Worm (Caenorhabditis elegans): Measurements from ENCODE around the gene srh-41.

Gene srh-41

DNA sequence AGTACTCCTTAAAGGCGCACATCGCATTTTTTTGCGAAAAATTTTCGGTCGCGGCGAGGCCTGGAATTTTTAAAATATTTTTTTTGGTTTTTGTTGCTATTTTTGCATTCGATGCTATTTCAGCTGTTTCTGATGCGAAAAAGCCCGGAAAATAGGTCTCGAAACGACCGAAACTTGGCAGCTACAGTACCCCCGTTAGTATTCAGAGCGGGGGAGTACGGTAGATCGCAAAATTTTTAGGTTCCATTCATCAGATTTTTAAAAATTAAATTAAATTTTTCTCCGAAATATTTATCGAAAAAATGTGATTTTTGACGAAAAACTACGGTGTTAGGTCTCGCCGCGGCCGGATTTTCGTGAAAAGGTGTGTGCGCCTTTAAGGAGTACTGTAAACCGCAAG, 31.3 kb downstream of the srh-41 start:
- TF ChIP-seq nhr-11 (tag; optimal IDR thresholded peaks at IDR 0.05) (no peak), ceh-30 (tag; optimal IDR thresholded peaks at IDR 0.05) (no peak), fax-1 (tag; optimal IDR thresholded peaks at IDR 0.05) (no peak), npax-4 (tag; optimal IDR thresholded peaks at IDR 0.05) (no peak), hlh-15 (tag; optimal IDR thresholded peaks at IDR 0.05) (no peak), ceh-48 (tag; optimal IDR thresholded peaks at IDR 0.05) (no peak), ceh-6 (GFP tag; optimal IDR thresholded peaks at IDR 0.05) (no peak), C38D4.7 (GFP tag; optimal IDR thresholded peaks at IDR 0.05) (no peak), hlh-30 (tag; optimal IDR thresholded peaks at IDR 0.05; ENCODE audit: insufficient read depth) (no peak), ceh-19 (GFP tag; optimal IDR thresholded peaks at IDR 0.05) (no peak), K09A11.1 (tag; optimal IDR thresholded peaks at IDR 0.05; ENCODE audit: insufficient read depth) (no peak), T23F11.4 (GFP tag; optimal IDR thresholded peaks at IDR 0.05) (no peak), ceh-9 (tag; optimal IDR thresholded peaks at IDR 0.05) (no peak)

DNA sequence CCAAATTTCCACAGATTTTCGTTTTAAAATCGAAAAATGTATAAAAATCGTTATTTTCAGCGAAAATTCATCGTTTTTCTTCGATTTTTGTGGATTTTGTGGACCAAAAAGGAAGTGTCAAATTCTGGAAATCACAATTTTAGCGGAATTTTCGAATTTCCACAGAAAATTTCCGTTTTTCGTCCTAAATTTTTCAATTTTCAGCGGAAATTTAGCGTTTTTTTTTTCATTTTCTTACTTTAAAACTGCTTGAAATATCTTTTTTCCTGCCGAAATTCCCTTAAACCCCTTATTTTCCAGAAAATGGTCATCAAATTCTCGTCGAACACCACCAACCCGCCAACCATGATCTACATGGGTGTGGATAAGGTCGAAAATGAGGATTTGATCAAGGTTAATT, 35.1 kb downstream of the srh-41 start, which contains the start of gene Y54G11A.2:
Gene Y54G11A.2, plus strand, starts transcription at position 301 of the 400 bp plus-strand sequence.
- TF ChIP-seq lin-11 (tag; optimal IDR thresholded peaks at IDR 0.05), result no peak
- TF ChIP-seq nhr-11 (tag; optimal IDR thresholded peaks at IDR 0.05), result no peak
- TF ChIP-seq rnt-1 (tag; optimal IDR thresholded peaks at IDR 0.05), result no peak
- TF ChIP-seq odd-2 (tag; optimal IDR thresholded peaks at IDR 0.05), result no peak
- TF ChIP-seq gmeb-2 (tag; optimal IDR thresholded peaks at IDR 0.05), result no peak
- TF ChIP-seq sox-2 (GFP tag; IDR thresholded peaks at IDR 0.05), result no peak
- TF ChIP-seq F13H6.1 (tag; optimal IDR thresholded peaks at IDR 0.05), result no peak
- TF ChIP-seq sdc-2 (tag; optimal IDR thresholded peaks at IDR 0.05), result no peak
- TF ChIP-seq hlh-13 (GFP tag; optimal IDR thresholded peaks at IDR 0.05), result no peak
- TF ChIP-seq ceh-24 (tag; optimal IDR thresholded peaks at IDR 0.05), result no peak
- no peak for TF ChIP-seq ceh-30 (tag; optimal IDR thresholded peaks at IDR 0.05)
- no peak for TF ChIP-seq zip-5 (tag; optimal IDR thresholded peaks at IDR 0.05)
- TF ChIP-seq ref-2 (tag; optimal IDR thresholded peaks at IDR 0.05), result no peak
- no peak for TF ChIP-seq ets-4 (tag; optimal IDR thresholded peaks at IDR 0.05)
- TF ChIP-seq K09A11.1 (tag; optimal IDR thresholded peaks at IDR 0.05; ENCODE audit: insufficient read depth), result no peak
- no peak for TF ChIP-seq elt-4 (tag; optimal IDR thresholded peaks at IDR 0.05)
- TF ChIP-seq fkh-10 (GFP tag; optimal IDR thresholded peaks at IDR 0.05), result no peak

DNA sequence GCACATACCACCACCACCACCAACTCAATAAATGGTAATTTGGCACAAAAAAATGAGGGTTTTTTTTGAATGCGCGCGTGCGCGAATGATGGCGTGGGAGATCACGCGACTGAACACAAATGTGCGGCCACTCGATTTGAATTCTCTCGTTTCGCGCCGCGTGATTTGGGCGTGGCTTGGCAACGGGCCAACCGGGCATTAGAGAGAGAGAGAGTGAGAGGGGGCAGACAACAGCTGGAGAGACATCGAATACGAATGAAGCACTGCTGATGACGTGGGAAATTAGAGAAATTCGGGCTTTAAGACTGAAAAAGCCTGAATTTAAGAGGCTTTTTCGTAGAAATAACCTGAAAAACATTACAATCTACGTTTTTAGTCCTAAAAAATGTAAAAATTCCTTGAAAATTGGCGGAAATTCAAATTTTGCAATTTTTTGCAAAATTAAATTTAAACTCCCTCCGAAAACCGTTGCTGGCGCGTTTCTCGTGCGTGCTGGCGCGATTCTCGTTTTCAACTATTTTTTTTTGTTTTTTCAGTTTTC, 35.7 kb downstream of the srh-41 start:
- peak; percentile 61 for TF ChIP-seq C08G9.2 (tag; optimal IDR thresholded peaks at IDR 0.05)
- TF ChIP-seq Y22D7AL.16 (tag; optimal IDR thresholded peaks at IDR 0.05), result peak; percentile 36
- TF ChIP-seq hlh-13 (GFP tag; optimal IDR thresholded peaks at IDR 0.05), result no peak
- TF ChIP-seq mec-3 (tag; optimal IDR thresholded peaks at IDR 0.05; ENCODE audit: borderline replicate concordance), result no peak
- TF ChIP-seq madf-2 (tag; optimal IDR thresholded peaks at IDR 0.05), result peak; percentile 99
- peak; percentile 38 for TF ChIP-seq K02D7.2 (tag; optimal IDR thresholded peaks at IDR 0.05)
- no peak for TF ChIP-seq ceh-30 (tag; optimal IDR thresholded peaks at IDR 0.05)
- no peak for TF ChIP-seq unc-3 (GFP tag; conservative IDR thresholded peaks at IDR 0.05)
- TF ChIP-seq unc-3 (tag; optimal IDR thresholded peaks at IDR 0.05), result peak; percentile 56
- peak; percentile 94 for TF ChIP-seq nfya-1 (tag; optimal IDR thresholded peaks at IDR 0.05)
- TF ChIP-seq unc-55 (GFP tag; optimal IDR thresholded peaks at IDR 0.05), result peak; percentile 74
- TF ChIP-seq syd-9 (tag; optimal IDR thresholded peaks at IDR 0.05), result peak; percentile 36
- TF ChIP-seq nhr-232 (tag; optimal IDR thresholded peaks at IDR 0.05), result no peak
- peak; percentile 76 for TF ChIP-seq elt-2 (tag; optimal IDR thresholded peaks at IDR 0.05)
- peak; percentile 88 for TF ChIP-seq ceh-34 (tag; optimal IDR thresholded peaks at IDR 0.05)
- no peak for TF ChIP-seq eyg-1 (tag; optimal IDR thresholded peaks at IDR 0.05)
- peak; percentile 37 for TF ChIP-seq hlh-6 (tag; optimal IDR thresholded peaks at IDR 0.05)
- peak; percentile 85 for TF ChIP-seq unc-42 (tag; optimal IDR thresholded peaks at IDR 0.05)
- peak; percentile 72 for TF ChIP-seq ets-4 (tag; optimal IDR thresholded peaks at IDR 0.05)
- TF ChIP-seq ceh-2 (tag; optimal IDR thresholded peaks at IDR 0.05), result peak; percentile 42
- TF ChIP-seq tbx-7 (tag; optimal IDR thresholded peaks at IDR 0.05), result peak; percentile 10
- TF ChIP-seq ceh-48 (tag; optimal IDR thresholded peaks at IDR 0.05), result no peak
- TF ChIP-seq ztf-16 (tag; optimal IDR thresholded peaks at IDR 0.05), result peak; percentile 27
- no peak for TF ChIP-seq elt-4 (tag; optimal IDR thresholded peaks at IDR 0.05)
- peak; percentile 74 for TF ChIP-seq ceh-19 (GFP tag; optimal IDR thresholded peaks at IDR 0.05)
- peak; percentile 97 for TF ChIP-seq hlh-30 (tag; optimal IDR thresholded peaks at IDR 0.05; ENCODE audit: insufficient read depth)
- peak; percentile 6 for TF ChIP-seq K09A11.1 (tag; optimal IDR thresholded peaks at IDR 0.05; ENCODE audit: insufficient read depth)
- TF ChIP-seq hlh-8 (tag; optimal IDR thresholded peaks at IDR 0.05), result peak; percentile 52
- peak; percentile 47 for TF ChIP-seq ceh-22 (tag; optimal IDR thresholded peaks at IDR 0.05)
- peak; percentile 26 for TF ChIP-seq T23F11.4 (GFP tag; optimal IDR thresholded peaks at IDR 0.05)
- peak; percentile 16 for TF ChIP-seq fax-1 (tag; optimal IDR thresholded peaks at IDR 0.05)
